Fruit fly (Drosophila melanogaster) Kc167 (cell line): Measurements from ENCODE around the gene CG15203.

Experiments used
- Myc ChIP-seq: fragments of >200 bp; optimal IDR thresholded peaks from 2 replicates; lab custom pipeline; 2017; ENCODE audit warnings: missing external identifiers
- Sin3A ChIP-seq: fragments of >200 bp; optimal IDR thresholded peaks from 2 replicates; lab custom pipeline; 2018; ENCODE audit warnings: missing external identifiers
- h ChIP-seq: fragments of >200 bp; optimal IDR thresholded peaks from 3 replicates; lab custom pipeline; 2018; ENCODE audit warnings: missing external identifiers
- insv ChIP-seq: fragments of >200 bp; optimal IDR thresholded peaks from 3 replicates; lab custom pipeline; 2018; ENCODE audit warnings: missing external identifiers

dm6 chrX:11081834-11082233 is 15.5 kb downstream of the CG15203 start:
- TF ChIP-seq Myc (lab: Kevin White, UChicago) (no peak), h (peak; percentile 86), Sin3A (lab: Kevin White, UChicago) (no peak), insv (lab: Kevin White, UChicago) (no peak)
